Worm (Caenorhabditis elegans) whole organism, L2 larva: Measurements from ENCODE around the gene lig-1.

Experiments used
- alr-1 ChIP-seq: fragments of 150-350 bp; optimal IDR thresholded peaks from 2 replicates; lab custom pipeline; 2014; ENCODE audit warnings: missing biosample characterization, missing genetic modification characterization
- crh-2 ChIP-seq: sonication (generic microtip); optimal IDR thresholded peaks from 2 replicates; lab custom pipeline; 2017; ENCODE audit warnings: missing biosample characterization, missing genetic modification characterization

DNA sequence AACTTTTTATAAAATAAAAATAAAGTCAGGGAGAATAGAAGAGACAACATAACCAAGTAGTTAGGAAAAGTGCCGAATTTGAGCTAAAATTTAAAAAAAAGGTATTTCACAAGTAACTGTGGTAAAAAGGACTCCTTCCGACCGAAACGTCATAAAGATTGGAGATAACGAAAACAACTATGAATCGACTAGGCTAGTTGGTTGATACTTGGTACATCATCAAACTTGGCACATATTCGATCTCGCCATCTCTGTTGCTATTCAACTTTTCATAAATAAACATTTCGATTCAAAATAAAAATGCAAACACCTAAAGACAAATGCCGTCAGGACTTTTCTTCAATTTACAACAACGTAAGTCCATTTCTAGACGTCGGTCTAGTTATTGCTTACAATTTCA is 2.1 kb upstream of the lig-1 start, which contains the start of gene C29A12.22:
- TF ChIP-seq crh-2 (tag; lab: Kevin White, UChicago) (no peak), alr-1 (tag; lab: Kevin White, UChicago) (no peak)
